Worm (Caenorhabditis elegans) whole organism, late embryonic: Measurements from ENCODE around the gene C29F5.1.
A peak's percentile ranks its signal among the peaks of the same experiment; 100 is the strongest.

Source experiments
- C08G9.2 ChIP-seq: sonication (generic microtip); optimal IDR thresholded peaks from 2 replicates; lab custom pipeline; 2016; ENCODE audit warnings: mild to moderate bottlenecking, missing genetic modification characterization, moderate library complexity, missing compliant biosample characterization
- F13H6.1 ChIP-seq: sonication (generic microtip); optimal IDR thresholded peaks from 2 replicates; lab custom pipeline; 2016; ENCODE audit warnings: missing genetic modification characterization, missing compliant biosample characterization
- K02D7.2 ChIP-seq: sonication (generic microtip); optimal IDR thresholded peaks from 2 replicates; lab custom pipeline; 2017; ENCODE audit warnings: mild to moderate bottlenecking, missing genetic modification characterization, missing compliant biosample characterization
- K09A11.1 ChIP-seq: sonication (generic microtip); optimal IDR thresholded peaks from 2 replicates; lab custom pipeline; 2017; ENCODE audit warnings: antibody characterized with exemption, mild to moderate bottlenecking, missing genetic modification characterization, missing compliant biosample characterization; ENCODE audit not compliant: insufficient read depth
- T23F11.4 ChIP-seq: fragments of 200-800 bp; sonication (Bioruptor generic); optimal IDR thresholded peaks from 2 replicates; lab custom pipeline; 2018; ENCODE audit warnings: mild to moderate bottlenecking, missing genetic modification characterization, missing compliant biosample characterization
- Y22D7AL.16 ChIP-seq: sonication (generic microtip); optimal IDR thresholded peaks from 2 replicates; lab custom pipeline; 2016; ENCODE audit warnings: missing genetic modification characterization, missing compliant biosample characterization
- ahr-1 ChIP-seq: sonication (generic microtip); optimal IDR thresholded peaks from 2 replicates; lab custom pipeline; 2016; ENCODE audit warnings: missing genetic modification characterization, missing compliant biosample characterization
- ama-1 ChIP-seq: fragments of 150-350 bp; optimal IDR thresholded peaks from 2 replicates; lab custom pipeline; 2014
- ceh-18 ChIP-seq: sonication (generic microtip); optimal IDR thresholded peaks from 2 replicates; lab custom pipeline; 2016; ENCODE audit warnings: missing genetic modification characterization, missing compliant biosample characterization
- ceh-2 ChIP-seq: sonication (generic microtip); optimal IDR thresholded peaks from 2 replicates; lab custom pipeline; 2016; ENCODE audit warnings: missing genotype, missing genetic modification characterization, missing compliant biosample characterization
- ceh-24 ChIP-seq: sonication (generic microtip); optimal IDR thresholded peaks from 2 replicates; lab custom pipeline; 2016; ENCODE audit warnings: mild to moderate bottlenecking, missing genetic modification characterization, missing compliant biosample characterization
- ceh-30 ChIP-seq: fragments of 150-350 bp; optimal IDR thresholded peaks from 2 replicates; lab custom pipeline; 2014; ENCODE audit warnings: missing biosample characterization, missing genetic modification characterization
- ceh-45 ChIP-seq: fragments of 200-800 bp; sonication (Bioruptor generic); IDR thresholded peaks from 2 replicates; pipeline ENCODE4 v1.3.6; 2022; ENCODE audit warnings: missing genetic modification reagents, missing genetic modification characterization, missing compliant biosample characterization
- ceh-48 ChIP-seq: sonication (generic microtip); optimal IDR thresholded peaks from 2 replicates; lab custom pipeline; 2016; ENCODE audit warnings: missing genetic modification characterization, inconsistent platforms, missing compliant biosample characterization
- ceh-6 ChIP-seq: fragments of 200-800 bp; sonication (Bioruptor generic); optimal IDR thresholded peaks from 2 replicates; lab custom pipeline; 2018; ENCODE audit warnings: mild to moderate bottlenecking, missing genetic modification characterization, missing compliant biosample characterization
- ceh-9 ChIP-seq: sonication (generic microtip); optimal IDR thresholded peaks from 2 replicates; lab custom pipeline; 2016; ENCODE audit warnings: mild to moderate bottlenecking, missing genetic modification characterization, inconsistent platforms, missing compliant biosample characterization
- che-1 ChIP-seq: sonication (generic microtip); optimal IDR thresholded peaks from 2 replicates; lab custom pipeline; 2016; ENCODE audit warnings: mild to moderate bottlenecking, missing genetic modification characterization, missing compliant biosample characterization
- dve-1 ChIP-seq: sonication (generic microtip); optimal IDR thresholded peaks from 2 replicates; lab custom pipeline; 2017; ENCODE audit warnings: antibody characterized with exemption, mild to moderate bottlenecking, missing genetic modification characterization, missing compliant biosample characterization
- elt-4 ChIP-seq: sonication (generic microtip); optimal IDR thresholded peaks from 2 replicates; lab custom pipeline; 2016; ENCODE audit warnings: missing genetic modification characterization, missing compliant biosample characterization
- ets-4 ChIP-seq: sonication (generic microtip); optimal IDR thresholded peaks from 2 replicates; lab custom pipeline; 2016; ENCODE audit warnings: missing genetic modification characterization, missing compliant biosample characterization
- eyg-1 ChIP-seq: sonication (generic microtip); optimal IDR thresholded peaks from 2 replicates; lab custom pipeline; 2016; ENCODE audit warnings: missing genotype, missing genetic modification characterization, missing compliant biosample characterization
- fax-1 ChIP-seq: sonication (generic microtip); optimal IDR thresholded peaks from 2 replicates; lab custom pipeline; 2016; ENCODE audit warnings: missing genotype, missing genetic modification characterization, missing compliant biosample characterization
- fkh-10 ChIP-seq: fragments of 150-350 bp; optimal IDR thresholded peaks from 2 replicates; lab custom pipeline; 2014; ENCODE audit warnings: missing biosample characterization, missing genetic modification reagents, missing genetic modification characterization
- hlh-6 ChIP-seq: sonication (generic microtip); optimal IDR thresholded peaks from 2 replicates; lab custom pipeline; 2016; ENCODE audit warnings: missing genotype, missing genetic modification characterization, missing compliant biosample characterization
- hlh-8 ChIP-seq: sonication (generic microtip); optimal IDR thresholded peaks from 2 replicates; lab custom pipeline; 2016; ENCODE audit warnings: missing genotype, missing genetic modification characterization, missing compliant biosample characterization
- lim-6 ChIP-seq: sonication (generic microtip); optimal IDR thresholded peaks from 2 replicates; lab custom pipeline; 2016; ENCODE audit warnings: missing genetic modification characterization, missing compliant biosample characterization
- lin-11 ChIP-seq: fragments of 200-800 bp; sonication (Bioruptor generic); optimal IDR thresholded peaks from 2 replicates; lab custom pipeline; 2018; ENCODE audit warnings: mild to moderate bottlenecking, missing genetic modification characterization, missing compliant biosample characterization
- mec-3 ChIP-seq: sonication (generic microtip); optimal IDR thresholded peaks from 2 replicates; lab custom pipeline; 2016; ENCODE audit warnings: borderline replicate concordance, missing genetic modification characterization, missing compliant biosample characterization
- nhr-11 ChIP-seq: fragments of 150-350 bp; optimal IDR thresholded peaks from 2 replicates; lab custom pipeline; 2014; ENCODE audit warnings: missing biosample characterization, missing genetic modification characterization
- nhr-232 ChIP-seq: sonication (generic microtip); optimal IDR thresholded peaks from 2 replicates; lab custom pipeline; 2016; ENCODE audit warnings: missing genetic modification characterization, missing compliant biosample characterization
- npax-4 ChIP-seq: sonication (generic microtip); optimal IDR thresholded peaks from 2 replicates; lab custom pipeline; 2016; ENCODE audit warnings: missing genetic modification characterization, missing compliant biosample characterization
- odd-2 ChIP-seq: sonication (generic microtip); optimal IDR thresholded peaks from 2 replicates; lab custom pipeline; 2017; ENCODE audit warnings: antibody characterized with exemption, mild to moderate bottlenecking, missing genetic modification characterization, missing compliant biosample characterization
- pag-3 ChIP-seq: sonication (generic microtip); optimal IDR thresholded peaks from 2 replicates; lab custom pipeline; 2016; ENCODE audit warnings: missing compliant biosample characterization, missing genetic modification characterization, borderline replicate concordance
- pat-9 ChIP-seq: fragments of 200-800 bp; sonication (Bioruptor generic); optimal IDR thresholded peaks from 2 replicates; lab custom pipeline; 2018; ENCODE audit warnings: mild to moderate bottlenecking, missing genetic modification characterization, moderate library complexity, missing compliant biosample characterization
- pha-4 ChIP-seq: fragments of 150-350 bp; optimal IDR thresholded peaks from 2 replicates; lab custom pipeline; 2018; ENCODE audit warnings: missing biosample characterization, missing genetic modification reagents, missing genetic modification characterization
- pqm-1 ChIP-seq: sonication (generic microtip); optimal IDR thresholded peaks from 2 replicates; lab custom pipeline; 2016; ENCODE audit warnings: missing genetic modification characterization, missing compliant biosample characterization
- pros-1 ChIP-seq: fragments of 150-350 bp; optimal IDR thresholded peaks from 2 replicates; lab custom pipeline; 2014; ENCODE audit warnings: missing biosample characterization, missing genetic modification reagents, missing genetic modification characterization
- rnt-1 ChIP-seq: sonication (generic microtip); optimal IDR thresholded peaks from 2 replicates; lab custom pipeline; 2016; ENCODE audit warnings: missing genetic modification characterization, missing compliant biosample characterization
- sox-4 ChIP-seq: sonication (generic microtip); optimal IDR thresholded peaks from 2 replicates; lab custom pipeline; 2017; ENCODE audit warnings: mild to moderate bottlenecking, missing genetic modification characterization, inconsistent platforms, missing compliant biosample characterization
- syd-9 ChIP-seq: sonication (generic microtip); optimal IDR thresholded peaks from 2 replicates; lab custom pipeline; 2016; ENCODE audit warnings: mild to moderate bottlenecking, missing genetic modification characterization, moderate library complexity, missing compliant biosample characterization
- ttx-3 ChIP-seq: sonication (generic microtip); optimal IDR thresholded peaks from 2 replicates; lab custom pipeline; 2016; ENCODE audit warnings: missing genetic modification reagents, missing genetic modification characterization, missing compliant biosample characterization
- unc-55 ChIP-seq: sonication (generic microtip); optimal IDR thresholded peaks from 2 replicates; lab custom pipeline; 2017; ENCODE audit warnings: missing biosample characterization, missing genetic modification reagents, missing genetic modification characterization
- ztf-16 ChIP-seq: sonication (generic microtip); optimal IDR thresholded peaks from 2 replicates; lab custom pipeline; 2017; ENCODE audit warnings: missing genetic modification characterization, missing compliant biosample characterization

C29F5.1 gene

DNA sequence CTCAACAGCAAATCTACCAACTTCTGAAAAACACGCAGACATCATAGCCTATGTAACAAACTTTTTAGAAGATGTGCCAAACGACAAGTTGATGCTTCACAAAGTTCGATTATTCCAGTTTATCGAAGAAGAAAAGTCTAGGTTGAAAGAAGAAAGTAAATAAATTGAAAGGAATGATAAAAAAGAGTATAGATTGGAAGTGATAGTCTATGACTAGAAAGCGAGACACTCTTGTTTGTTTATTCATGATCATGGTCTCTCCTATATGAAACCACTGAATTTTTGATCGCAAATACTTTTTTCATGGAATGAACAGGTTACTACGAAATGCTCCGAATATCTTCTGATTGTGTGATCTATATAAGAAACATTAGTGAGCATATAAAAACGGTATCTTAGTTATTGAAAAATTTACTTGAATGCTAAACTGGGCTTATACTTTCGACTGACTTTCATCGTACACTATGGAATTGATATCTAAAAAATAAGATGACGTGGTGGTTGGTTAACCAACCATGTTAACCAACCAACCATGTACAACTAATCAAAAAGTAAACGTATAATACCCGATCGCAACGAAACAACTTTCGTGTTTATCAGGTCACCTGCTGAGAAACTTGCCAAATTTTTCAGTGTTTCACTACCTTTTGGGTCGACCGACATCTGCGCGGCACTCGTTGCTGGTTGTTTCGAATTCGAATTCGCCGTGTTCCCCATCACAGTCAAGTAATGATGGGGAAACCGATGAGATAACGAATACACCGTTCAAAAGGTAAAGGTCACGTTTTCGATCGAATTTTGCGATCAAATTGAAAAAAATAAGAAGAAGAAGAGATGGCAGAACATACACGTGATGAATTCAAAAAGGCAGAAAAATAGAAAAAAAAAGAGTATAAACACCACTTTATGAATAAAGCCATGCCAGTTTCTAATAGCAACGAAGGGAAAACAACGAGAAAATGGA is 42.2 kb downstream of the C29F5.1 start, which contains the start of gene C32D5.8:
C32D5.8 (minus strand) TSS at position 770 of the 964 bp plus-strand sequence.
- no peak for TF ChIP-seq ceh-30 (tag; lab: Kevin White, UChicago)
- no peak for TF ChIP-seq syd-9 (tag; lab: Kevin White, UChicago)
- no peak for TF ChIP-seq fax-1 (tag; lab: Kevin White, UChicago)
- TF ChIP-seq sox-4 (tag; lab: Kevin White, UChicago): no peak
- TF ChIP-seq pat-9 (tag; lab: Kevin White, UChicago): no peak
- no peak for TF ChIP-seq pag-3 (tag; lab: Kevin White, UChicago)
- TF ChIP-seq mec-3 (tag; lab: Kevin White, UChicago): no peak
- TF ChIP-seq odd-2 (tag; lab: Kevin White, UChicago): no peak
- TF ChIP-seq ceh-6: no peak
- no peak for TF ChIP-seq rnt-1 (tag; lab: Kevin White, UChicago)
- TF ChIP-seq nhr-11 (tag; lab: Kevin White, UChicago): no peak
- no peak for TF ChIP-seq Y22D7AL.16
- TF ChIP-seq ama-1 (lab: Kevin White, UChicago): no peak
- no peak for TF ChIP-seq hlh-8 (tag; lab: Kevin White, UChicago)
- TF ChIP-seq ceh-48 (tag; lab: Kevin White, UChicago): no peak
- TF ChIP-seq ztf-16 (tag; lab: Kevin White, UChicago): no peak

ce11 chrII:6346551-6347079 is 43.3 kb downstream of the C29F5.1 start:
- peak; percentile 77 for TF ChIP-seq ama-1 (lab: Kevin White, UChicago)
- no peak for TF ChIP-seq T23F11.4

DNA sequence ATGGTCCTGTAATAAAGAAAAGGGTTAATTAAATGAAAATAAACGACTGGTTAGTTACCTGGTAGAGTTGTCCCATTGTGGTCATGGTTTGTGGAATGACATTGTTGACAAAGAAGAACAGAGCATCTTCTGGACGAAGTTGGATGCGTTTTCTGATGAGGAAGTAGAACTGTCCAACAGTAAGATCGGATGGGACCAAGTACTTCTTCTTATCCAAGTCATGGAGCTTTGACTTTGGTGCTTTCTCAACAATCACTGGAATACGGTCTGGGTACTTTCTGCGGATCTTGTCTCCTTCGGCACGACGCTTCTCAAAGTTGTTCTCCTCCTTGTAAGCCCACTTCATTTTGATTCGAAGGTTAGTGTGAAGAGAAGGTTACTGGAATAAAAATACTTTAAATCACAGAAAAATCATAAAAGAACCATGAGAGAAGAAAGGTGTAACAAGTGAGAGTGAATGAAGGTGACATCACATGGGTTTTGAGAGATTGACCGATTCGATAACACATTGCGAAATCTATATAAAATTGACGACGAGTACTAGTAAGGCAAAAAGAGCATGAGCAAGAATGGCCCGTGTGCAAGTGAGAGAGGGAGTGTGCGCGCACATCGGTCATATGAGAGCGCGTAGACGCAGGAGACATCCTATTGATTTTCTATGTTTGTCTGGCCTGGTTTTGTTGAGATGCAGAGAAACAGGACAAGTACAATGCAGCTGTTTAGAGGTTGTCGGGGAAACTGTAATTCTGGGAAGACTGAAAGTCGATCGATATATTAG is 44.2 kb downstream of the C29F5.1 start, which contains the start of gene lgg-1:
lgg-1 (minus strand) TSS at position 379 of the 778 bp plus-strand sequence.
- no peak for TF ChIP-seq ceh-24 (tag; lab: Kevin White, UChicago)
- TF ChIP-seq eyg-1 (tag; lab: Kevin White, UChicago): no peak
- no peak for TF ChIP-seq hlh-6
- no peak for TF ChIP-seq fkh-10 (GFP tag; lab: Kevin White, UChicago)
- no peak for TF ChIP-seq Y22D7AL.16
- TF ChIP-seq F13H6.1 (tag; lab: Kevin White, UChicago): no peak
- TF ChIP-seq K02D7.2: no peak
- no peak for TF ChIP-seq sox-4 (tag; lab: Kevin White, UChicago)
- TF ChIP-seq che-1: no peak
- TF ChIP-seq ceh-45 (GFP tag; lab: Robert Waterston, UW): no peak
- no peak for TF ChIP-seq ahr-1
- no peak for TF ChIP-seq dve-1 (tag; lab: Kevin White, UChicago)
- peak; percentile 2 for TF ChIP-seq unc-55 (GFP tag; lab: Kevin White, UChicago)
- no peak for TF ChIP-seq T23F11.4
- TF ChIP-seq pqm-1 (tag; lab: Kevin White, UChicago): no peak
- no peak for TF ChIP-seq elt-4 (tag; lab: Kevin White, UChicago)
- TF ChIP-seq pat-9 (tag; lab: Kevin White, UChicago): no peak
- TF ChIP-seq ceh-9 (tag; lab: Kevin White, UChicago): no peak
- TF ChIP-seq pag-3 (tag; lab: Kevin White, UChicago): no peak
- no peak for TF ChIP-seq pros-1
- TF ChIP-seq ceh-48 (tag; lab: Kevin White, UChicago): peak; percentile 95
- TF ChIP-seq pha-4 (tag; lab: Kevin White, UChicago): no peak
- no peak for TF ChIP-seq ceh-30 (tag; lab: Kevin White, UChicago)
- TF ChIP-seq ceh-6: no peak
- TF ChIP-seq ceh-18 (tag; lab: Kevin White, UChicago): peak; percentile 24
- no peak for TF ChIP-seq lin-11
- no peak for TF ChIP-seq K09A11.1 (tag; lab: Kevin White, UChicago)
- no peak for TF ChIP-seq ets-4 (tag; lab: Kevin White, UChicago)
- TF ChIP-seq lim-6 (tag; lab: Kevin White, UChicago): no peak
- no peak for TF ChIP-seq npax-4 (tag; lab: Kevin White, UChicago)
- TF ChIP-seq ceh-2: no peak
- no peak for TF ChIP-seq ttx-3
- TF ChIP-seq nhr-232: no peak
- no peak for TF ChIP-seq C08G9.2 (tag; lab: Kevin White, UChicago)
- no peak for TF ChIP-seq odd-2 (tag; lab: Kevin White, UChicago)
- TF ChIP-seq rnt-1 (tag; lab: Kevin White, UChicago): no peak
- no peak for TF ChIP-seq syd-9 (tag; lab: Kevin White, UChicago)
